Fruit fly (Drosophila melanogaster): ENCODE results near the gene Ude.

Ude gene

dm6 chr3R:24805048-24805447, 5.6 kb upstream of the Ude start, which contains the start of gene polybromo (continued):
- no peak for TF ChIP-seq CG15073 (GFP tag; optimal IDR thresholded peaks at IDR 0.05)
- no peak for TF ChIP-seq Meics (GFP tag; optimal IDR thresholded peaks at IDR 0.05)
- peak; percentile 95 for TF ChIP-seq E2f2 (GFP tag; IDR thresholded peaks at IDR 0.05)
- no peak for TF ChIP-seq Antp (GFP tag; optimal IDR thresholded peaks at IDR 0.05)
- no peak for TF ChIP-seq tin (GFP tag; optimal IDR thresholded peaks at IDR 0.05)
- no peak for TF ChIP-seq CG18476 (GFP tag; optimal IDR thresholded peaks at IDR 0.05)
- no peak for TF ChIP-seq croc (GFP tag; conservative IDR thresholded peaks at IDR 0.05)
- TF ChIP-seq CG12299 (tag; optimal IDR thresholded peaks at IDR 0.05) = no peak
- TF ChIP-seq nmo (GFP tag; optimal IDR thresholded peaks at IDR 0.05) = peak; percentile 30
- peak; percentile 33 for TF ChIP-seq vvl (GFP tag; IDR thresholded peaks at IDR 0.05)
- TF ChIP-seq Mad (GFP tag; optimal IDR thresholded peaks at IDR 0.05) = no peak
- no peak for TF ChIP-seq Hand (GFP tag; optimal IDR thresholded peaks at IDR 0.05)
- TF ChIP-seq CG7372 (GFP tag; IDR thresholded peaks at IDR 0.05) = no peak
- TF ChIP-seq danr (GFP tag; IDR thresholded peaks at IDR 0.05) = no peak
- TF ChIP-seq chinmo (GFP tag; IDR thresholded peaks at IDR 0.05; ENCODE audit: partially characterized antibody) = peak; percentile 93
- TF ChIP-seq CG33557 (GFP tag; optimal IDR thresholded peaks at IDR 0.05) = no peak
- TF ChIP-seq CG15514 (GFP tag; optimal IDR thresholded peaks at IDR 0.05) = peak; percentile 77
- TF ChIP-seq Hr39 (optimal IDR thresholded peaks at IDR 0.05) = no peak
- no peak for TF ChIP-seq fd102C (GFP tag; optimal IDR thresholded peaks at IDR 0.05)
- no peak; the same call in 1 of the 2 replicates for TF ChIP-seq Adf1 (GFP tag; IDR thresholded peaks at IDR 0.05)
- TF ChIP-seq prd (optimal IDR thresholded peaks at IDR 0.05) = no peak
- TF ChIP-seq prd (GFP tag; IDR thresholded peaks at IDR 0.05) = no peak
- TF ChIP-seq ro (GFP tag; IDR thresholded peaks at IDR 0.05) = no peak
- TF ChIP-seq Sry-β (GFP tag; optimal IDR thresholded peaks at IDR 0.05) = no peak
- peak; percentile 12 for TF ChIP-seq CG10267 (tag; optimal IDR thresholded peaks at IDR 0.05)
- no peak for TF ChIP-seq ssp (GFP tag; IDR thresholded peaks at IDR 0.05)
- TF ChIP-seq HHEX (GFP tag; optimal IDR thresholded peaks at IDR 0.05) = no peak
- no peak for TF ChIP-seq zfh2 (GFP tag; optimal IDR thresholded peaks at IDR 0.05)
- TF ChIP-seq so (GFP tag; IDR thresholded peaks at IDR 0.05) = no peak
- no peak for TF ChIP-seq ems (GFP tag; optimal IDR thresholded peaks at IDR 0.05)
- no peak for TF ChIP-seq Jarid2 (GFP tag; optimal IDR thresholded peaks at IDR 0.05)
- no peak for TF ChIP-seq tx (GFP tag; optimal IDR thresholded peaks at IDR 0.05)
- TF ChIP-seq CG42726 (GFP tag; IDR thresholded peaks at IDR 0.05; ENCODE audit: partially characterized antibody) = peak; percentile 51; the same call in 1 of the 2 replicates
- TF ChIP-seq chn (GFP tag; optimal IDR thresholded peaks at IDR 0.05) = no peak
- no peak for TF ChIP-seq CG3726 (GFP tag; IDR thresholded peaks at IDR 0.05)
- no peak for TF ChIP-seq Tbp (GFP tag; optimal IDR thresholded peaks at IDR 0.05)
- TF ChIP-seq cg (GFP tag; optimal IDR thresholded peaks at IDR 0.05) = no peak
- TF ChIP-seq dm (GFP tag; optimal IDR thresholded peaks at IDR 0.05) = no peak
- no peak for TF ChIP-seq ash1 (GFP tag; optimal IDR thresholded peaks at IDR 0.05)
- no peak for TF ChIP-seq repo (GFP tag; optimal IDR thresholded peaks at IDR 0.05)
- TF ChIP-seq CG2875 (GFP tag; optimal IDR thresholded peaks at IDR 0.05) = no peak
- no peak for TF ChIP-seq gce (GFP tag; IDR thresholded peaks at IDR 0.05)
- TF ChIP-seq zen (tag; optimal IDR thresholded peaks at IDR 0.05) = no peak
- no peak for TF ChIP-seq CG15601 (tag; optimal IDR thresholded peaks at IDR 0.05)
- peak; percentile 33 for TF ChIP-seq CG14710 (tag; optimal IDR thresholded peaks at IDR 0.05)
- no peak for TF ChIP-seq Ssrp (tag; optimal IDR thresholded peaks at IDR 0.05)
- no peak for TF ChIP-seq Eip74EF (GFP tag; optimal IDR thresholded peaks at IDR 0.05)
- peak; percentile 91 for TF ChIP-seq Dll (GFP tag; IDR thresholded peaks at IDR 0.05; ENCODE audit: partially characterized antibody)
- TF ChIP-seq nom (GFP tag; optimal IDR thresholded peaks at IDR 0.05) = no peak
- TF ChIP-seq her (GFP tag; optimal IDR thresholded peaks at IDR 0.05) = no peak
- peak; percentile 90 for TF ChIP-seq Bgb (GFP tag; IDR thresholded peaks at IDR 0.05; ENCODE audit: partially characterized antibody)
- TF ChIP-seq CG30431 (GFP tag; optimal IDR thresholded peaks at IDR 0.05) = no peak

Measured in whole organism, embryonic.